Fruit fly (Drosophila melanogaster): ENCODE results near the gene SmE.

DNA sequence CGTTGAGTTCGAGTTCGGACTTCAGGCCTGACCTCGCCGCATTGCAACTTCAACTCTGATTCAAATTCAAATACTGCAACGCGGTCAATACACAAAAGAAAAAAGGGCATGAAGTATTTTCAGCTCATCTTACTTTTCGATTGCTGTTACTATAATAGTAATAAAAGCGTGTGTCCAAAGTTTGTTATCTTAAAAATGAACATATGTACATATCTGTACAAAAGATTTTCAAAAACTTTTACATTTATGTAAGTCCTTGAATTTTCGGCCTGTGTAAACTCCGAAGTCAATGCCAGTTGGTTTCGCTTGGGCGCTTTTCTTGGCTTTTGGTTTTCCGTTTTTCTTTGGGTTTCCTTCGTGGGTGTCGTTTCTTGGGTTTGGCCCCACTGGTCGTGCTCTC lies 33.5 kb upstream of the SmE start:
- TF ChIP-seq CG8478 (optimal IDR thresholded peaks at IDR 0.05) = no peak
- TF ChIP-seq CTCF (optimal IDR thresholded peaks at IDR 0.05) = no peak

Data from S2 (cell line).